Worm (Caenorhabditis elegans): ENCODE results near the gene T13A10.2.

The T13A10.2 gene

ce11 chrIV:6221878-6222277 lies 31.2 kb upstream of the T13A10.2 start, which contains the start of gene C49A9.3:
Gene C49A9.3 (plus strand): TSS chrIV:6222089.
- no peak for TF ChIP-seq efl-1 (optimal IDR thresholded peaks at IDR 0.05)
- TF ChIP-seq efl-1 (GFP tag; optimal IDR thresholded peaks at IDR 0.05 in 1 of 2), result peak in 1 of 2 experiments; percentile 2
- no peak for TF ChIP-seq ceh-82 (tag; optimal IDR thresholded peaks at IDR 0.05)
- TF ChIP-seq elt-2 (tag; optimal IDR thresholded peaks at IDR 0.05), result peak; percentile 51

- TF ChIP-seq mab-9 (GFP tag; IDR thresholded peaks at IDR 0.05) (no peak), ceh-82 (tag; optimal IDR thresholded peaks at IDR 0.05) (no peak), pax-3 (tag; optimal IDR thresholded peaks at IDR 0.05) (no peak), ceh-8 (GFP tag; optimal IDR thresholded peaks at IDR 0.05) (no peak), unc-86 (tag; optimal IDR thresholded peaks at IDR 0.05) (no peak), nhr-77 (tag; optimal IDR thresholded peaks at IDR 0.05) (no peak), lir-3 (tag; optimal IDR thresholded peaks at IDR 0.05; ENCODE audit: poor library complexity) (no peak), aly-2 (tag; optimal IDR thresholded peaks at IDR 0.05) (no peak), nhr-71 (tag; optimal IDR thresholded peaks at IDR 0.05) (no peak), efl-3 (GFP tag; optimal IDR thresholded peaks at IDR 0.05) (no peak), fos-1 (tag; optimal IDR thresholded peaks at IDR 0.05) (no peak), egl-13 (tag; optimal IDR thresholded peaks at IDR 0.05) (no peak), unc-30 (tag; optimal IDR thresholded peaks at IDR 0.05) (no peak), sox-4 (tag; optimal IDR thresholded peaks at IDR 0.05) (no peak), nhr-85 (tag) (no peak)
Measured at ce11 chrIV:6225143-6225542, 28.0 kb upstream of the T13A10.2 start, which contains the start of gene C49A9.2. Gene C49A9.2 (plus strand): TSS chrIV:6225443.

- TF ChIP-seq C34B4.2 (tag; optimal IDR thresholded peaks at IDR 0.05) (no peak), dpl-1 (GFP tag; optimal IDR thresholded peaks at IDR 0.05) (no peak)
Measured at ce11 chrIV:6227974-6228373, 25.1 kb upstream of the T13A10.2 start, which contains the start of gene C49A9.1. Gene C49A9.1 (plus strand): TSS chrIV:6228190.

ce11 chrIV:6230560-6231073 lies 22.5 kb upstream of the T13A10.2 start, which contains the start of gene F58F9.4:
Gene F58F9.4 (plus strand): TSS chrIV:6231023.
- TF ChIP-seq C04F5.9 (tag; optimal IDR thresholded peaks at IDR 0.05), result no peak
- TF ChIP-seq Y116A8C.19 (tag; optimal IDR thresholded peaks at IDR 0.05; ENCODE audit: borderline replicate concordance), result no peak
- no peak for TF ChIP-seq mep-1 (tag; optimal IDR thresholded peaks at IDR 0.05)
- no peak for TF ChIP-seq rnt-1 (tag; optimal IDR thresholded peaks at IDR 0.05)
- TF ChIP-seq unc-130 (tag; optimal IDR thresholded peaks at IDR 0.05), result no peak
- TF ChIP-seq ceh-82 (tag; optimal IDR thresholded peaks at IDR 0.05), result no peak
- no peak for TF ChIP-seq nhr-85 (tag)
- no peak for TF ChIP-seq xbp-1 (tag; optimal IDR thresholded peaks at IDR 0.05)
- TF ChIP-seq lin-39 (tag; optimal IDR thresholded peaks at IDR 0.05), result no peak
- TF ChIP-seq mef-2 (tag; optimal IDR thresholded peaks at IDR 0.05), result no peak

ce11 chrIV:6232769-6233290 lies 20.3 kb upstream of the T13A10.2 start, which contains the start of gene F58F9.3:
Gene F58F9.3 (plus strand): TSS chrIV:6233240.
- TF ChIP-seq elt-2 (tag; optimal IDR thresholded peaks at IDR 0.05) (peak; percentile 1), fos-1 (tag; optimal IDR thresholded peaks at IDR 0.05) (no peak)

- TF ChIP-seq pag-3 (tag; optimal IDR thresholded peaks at IDR 0.05; ENCODE audit: borderline replicate concordance, insufficient read depth) (no peak), nhr-85 (tag) (peak; percentile 22), efl-1 (optimal IDR thresholded peaks at IDR 0.05) (no peak), efl-1 (GFP tag; optimal IDR thresholded peaks at IDR 0.05 in 1 of 2) (peak in 1 of 2 experiments; percentile 83), unc-30 (tag; optimal IDR thresholded peaks at IDR 0.05) (no peak), lsy-2 (tag; optimal IDR thresholded peaks at IDR 0.05) (no peak), nhr-20 (tag; optimal IDR thresholded peaks at IDR 0.05) (no peak), tbx-2 (tag; optimal IDR thresholded peaks at IDR 0.05) (no peak)
Measured at ce11 chrIV:6237508-6238227, 15.4 kb upstream of the T13A10.2 start, which contains the start of the genes F58F9.6 and F58F9.8. Gene F58F9.6 (minus strand): TSS chrIV:6237608. Gene F58F9.8 (plus strand): TSS chrIV:6238177.
